Fruit fly (Drosophila melanogaster): ENCODE results near the gene Pp1-13C.

dm6 chrX:15379014-15379491 is 18.2 kb upstream of the Pp1-13C start, which contains the start of gene acj6:
- TF ChIP-seq psq (optimal IDR thresholded peaks at IDR 0.05) (no peak), Myc (optimal IDR thresholded peaks at IDR 0.05) (no peak), ttk (optimal IDR thresholded peaks at IDR 0.05) (no peak), insv (optimal IDR thresholded peaks at IDR 0.05) (no peak)
